Fruit fly (Drosophila melanogaster) Kc167 (cell line): ENCODE measurements around the gene Atx2.

Experiments used
- h ChIP-seq: fragments of >200 bp; optimal IDR thresholded peaks from 3 replicates; lab custom pipeline; 2018; ENCODE audit warnings: missing external identifiers
- psq ChIP-seq: fragments of >200 bp; optimal IDR thresholded peaks from 2 replicates; lab custom pipeline; 2017; ENCODE audit warnings: missing external identifiers

- TF ChIP-seq psq (lab: Kevin White, UChicago) (no peak), h (lab: Kevin White, UChicago) (no peak)
Observed at dm6 chr3R:15402654-15403053, 5.6 kb upstream of the Atx2 start.
